Fruit fly (Drosophila melanogaster) whole organism, adult: ENCODE data around the gene CG14989.

ENCODE experiments used
- CG11617 ChIP-seq: fragments of 200-800 bp; sonication (Bioruptor generic); optimal IDR thresholded peaks from 2 replicates; lab custom pipeline; 2017; ENCODE audit warnings: mild to moderate bottlenecking, missing biosample characterization, missing genetic modification reagents, missing genetic modification characterization
- CG12768 ChIP-seq: fragments of 200-800 bp; sonication (Bioruptor generic); optimal IDR thresholded peaks from 2 replicates; lab custom pipeline; 2017; ENCODE audit warnings: missing biosample characterization, missing genetic modification characterization, mild to moderate bottlenecking, moderate library complexity, missing genetic modification reagents
- CG14711 ChIP-seq: fragments of 200-800 bp; sonication (Bioruptor generic); optimal IDR thresholded peaks from 2 replicates; lab custom pipeline; 2018; ENCODE audit warnings: missing biosample characterization, mild to moderate bottlenecking, missing genetic modification characterization, moderate library complexity
- CG1620 ChIP-seq: fragments of 200-800 bp; sonication (Bioruptor generic); optimal IDR thresholded peaks from 2 replicates; lab custom pipeline; 2016; ENCODE audit warnings: missing biosample characterization, missing genetic modification characterization
- CG33017 ChIP-seq: fragments of 200-800 bp; sonication (Bioruptor generic); optimal IDR thresholded peaks from 2 replicates; lab custom pipeline; 2018; ENCODE audit warnings: missing biosample characterization, mild to moderate bottlenecking, missing genetic modification characterization, moderate library complexity
- CG5204 ChIP-seq: fragments of 200-800 bp; sonication (Bioruptor generic); optimal IDR thresholded peaks from 2 replicates; lab custom pipeline; 2016; ENCODE audit warnings: missing biosample characterization, missing genetic modification characterization
- CG7045 ChIP-seq: fragments of 200-800 bp; sonication (Bioruptor generic); optimal IDR thresholded peaks from 2 replicates; lab custom pipeline; 2017; ENCODE audit warnings: missing biosample characterization, mild to moderate bottlenecking, missing genetic modification characterization
- CG7101 ChIP-seq: fragments of 200-800 bp; sonication (Bioruptor generic); optimal IDR thresholded peaks from 2 replicates; lab custom pipeline; 2018; ENCODE audit warnings: missing biosample characterization, mild to moderate bottlenecking, missing genetic modification characterization, moderate library complexity
- Clk ChIP-seq: fragments of 200-800 bp; sonication (Bioruptor generic); optimal IDR thresholded peaks from 2 replicates; lab custom pipeline; 2017; ENCODE audit warnings: missing biosample characterization, missing genetic modification characterization
- Crg-1 ChIP-seq: fragments of 200-800 bp; sonication (Bioruptor generic); optimal IDR thresholded peaks from 2 replicates; lab custom pipeline; 2016; ENCODE audit warnings: missing biosample characterization, missing genetic modification characterization
- Hr96 ChIP-seq: fragments of 200-800 bp; sonication (Bioruptor generic); optimal IDR thresholded peaks from 2 replicates; lab custom pipeline; 2016; ENCODE audit warnings: missing biosample characterization, missing genetic modification characterization
- Mnt ChIP-seq: fragments of 200-800 bp; sonication (Bioruptor generic); optimal IDR thresholded peaks from 2 replicates; lab custom pipeline; 2016; ENCODE audit warnings: missing biosample characterization, mild to moderate bottlenecking, missing genetic modification characterization
- bab1 ChIP-seq: fragments of 200-800 bp; sonication (Bioruptor generic); optimal IDR thresholded peaks from 3 replicates; lab custom pipeline; 2019; ENCODE audit warnings: missing biosample characterization, mild to moderate bottlenecking, missing genetic modification characterization, moderate library complexity
- cic ChIP-seq: fragments of 200-800 bp; sonication (Bioruptor generic); optimal IDR thresholded peaks from 2 replicates; lab custom pipeline; 2017; ENCODE audit warnings: missing biosample characterization, mild to moderate bottlenecking, missing genetic modification characterization, moderate library complexity
- cnc ChIP-seq, 2 experiments: fragments of >200 bp; optimal IDR thresholded peaks; 2 replicates each; lab custom pipeline; 2017
- kay ChIP-seq: fragments of 200-800 bp; sonication (Bioruptor generic); peaks from one replicate; lab custom pipeline; 2016; ENCODE audit warnings: missing biosample characterization, missing genetic modification characterization, borderline replicate concordance
- ovo ChIP-seq: fragments of 200-800 bp; sonication (Bioruptor generic); optimal IDR thresholded peaks from 2 replicates; lab custom pipeline; 2016; ENCODE audit warnings: missing biosample characterization, missing genetic modification characterization
- pad ChIP-seq: fragments of 200-800 bp; sonication (Bioruptor generic); optimal IDR thresholded peaks from 3 replicates; lab custom pipeline; 2017; ENCODE audit warnings: missing biosample characterization, missing genetic modification characterization, mild to moderate bottlenecking, moderate library complexity, missing genetic modification reagents
- tj ChIP-seq: fragments of 200-800 bp; sonication (Bioruptor generic); optimal IDR thresholded peaks from 3 replicates; lab custom pipeline; 2017; ENCODE audit warnings: missing biosample characterization, mild to moderate bottlenecking, missing genetic modification characterization, moderate library complexity
- toe ChIP-seq: fragments of 200-800 bp; sonication (Bioruptor generic); optimal IDR thresholded peaks from 2 replicates; lab custom pipeline; 2016; ENCODE audit warnings: missing biosample characterization, missing genetic modification characterization

Gene CG14989

DNA sequence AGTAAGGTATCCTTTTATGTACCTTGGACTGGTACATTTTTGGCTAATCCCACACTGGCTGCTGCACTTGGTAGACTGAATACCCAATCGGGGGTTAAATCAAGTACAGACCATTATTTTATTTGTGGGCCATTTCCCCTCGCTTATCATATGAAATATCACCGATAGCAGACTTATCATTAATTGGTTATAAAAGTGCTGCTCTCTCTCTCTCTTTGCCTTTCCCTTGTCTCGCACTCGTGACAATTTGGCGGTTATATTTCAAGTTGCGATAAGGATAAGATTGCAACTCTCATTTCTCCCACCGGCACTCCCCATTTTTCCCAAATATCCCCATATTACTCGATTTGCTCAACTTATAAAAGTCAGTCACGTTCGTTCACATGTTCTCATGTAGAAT, 28.3 kb downstream of the CG14989 start:
- no peak for TF ChIP-seq ovo (GFP tag; lab: Kevin White, UChicago)
- no peak for TF ChIP-seq cic (GFP tag; lab: Kevin White, UChicago)
- no peak for TF ChIP-seq CG12768 (GFP tag; lab: Kevin White, UChicago)
- peak; percentile 51 for TF ChIP-seq pad (GFP tag; lab: Kevin White, UChicago)
- TF ChIP-seq kay, result no peak
- no peak for TF ChIP-seq CG5204 (GFP tag; lab: Kevin White, UChicago)
- TF ChIP-seq CG1620, result no peak

dm6 chr3L:4116490-4117367, 29.3 kb downstream of the CG14989 start:
- TF ChIP-seq pad (GFP tag; lab: Kevin White, UChicago) (peak; percentile 42), Mnt (GFP tag; lab: Kevin White, UChicago) (no peak), toe (GFP tag; lab: Kevin White, UChicago) (no peak), Crg-1 (GFP tag; lab: Kevin White, UChicago) (no peak), Hr96 (no peak), CG33017 (tag; lab: Kevin White, UChicago) (peak; percentile 70), ovo (GFP tag; lab: Kevin White, UChicago) (no peak), CG11617 (GFP tag; lab: Kevin White, UChicago) (peak; percentile 50), CG5204 (GFP tag; lab: Kevin White, UChicago) (no peak), CG7101 (tag; lab: Kevin White, UChicago) (peak; percentile 61), bab1 (GFP tag; lab: Kevin White, UChicago) (peak; percentile 24), kay (no peak), tj (GFP tag; lab: Kevin White, UChicago) (peak; percentile 20), CG1620 (no peak), CG14711 (tag; lab: Kevin White, UChicago) (peak; percentile 83), CG7045 (GFP tag; lab: Kevin White, UChicago) (no peak), CG12768 (GFP tag; lab: Kevin White, UChicago) (no peak), cic (GFP tag; lab: Kevin White, UChicago) (peak; percentile 69), Clk (GFP tag; lab: Kevin White, UChicago) (no peak), cnc (optimal IDR thresholded peaks at IDR 0.05; lab: Kevin White, UChicago) (no peak)

- TF ChIP-seq cic (GFP tag; lab: Kevin White, UChicago) (no peak), CG33017 (tag; lab: Kevin White, UChicago) (no peak), CG5204 (GFP tag; lab: Kevin White, UChicago) (no peak), pad (GFP tag; lab: Kevin White, UChicago) (no peak), ovo (GFP tag; lab: Kevin White, UChicago) (no peak), CG1620 (no peak), Hr96 (no peak), CG7101 (tag; lab: Kevin White, UChicago) (no peak), toe (GFP tag; lab: Kevin White, UChicago) (no peak), Crg-1 (GFP tag; lab: Kevin White, UChicago) (no peak), bab1 (GFP tag; lab: Kevin White, UChicago) (no peak), CG12768 (GFP tag; lab: Kevin White, UChicago) (no peak), CG11617 (GFP tag; lab: Kevin White, UChicago) (no peak), kay (no peak), Clk (GFP tag; lab: Kevin White, UChicago) (no peak), CG14711 (tag; lab: Kevin White, UChicago) (no peak), cnc (optimal IDR thresholded peaks at IDR 0.05; lab: Kevin White, UChicago) (no peak), Mnt (GFP tag; lab: Kevin White, UChicago) (no peak), CG7045 (GFP tag; lab: Kevin White, UChicago) (no peak), tj (GFP tag; lab: Kevin White, UChicago) (no peak)
Measured at dm6 chr3L:4117493-4117892, 30.1 kb downstream of the CG14989 start.

- peak; percentile 88 for TF ChIP-seq tj (GFP tag; lab: Kevin White, UChicago)
- no peak for TF ChIP-seq CG7101 (tag; lab: Kevin White, UChicago)
Measured at dm6 chr3L:4118339-4118738, 31.0 kb downstream of the CG14989 start.

dm6 chr3L:4119636-4120357, 32.4 kb downstream of the CG14989 start:
- TF ChIP-seq Crg-1 (GFP tag; lab: Kevin White, UChicago) (no peak), Hr96 (peak; percentile 2)
